Worm (Caenorhabditis elegans) whole organism, L3 larva: ENCODE measurements around the gene M151.7.

Experiments used
- aly-2 ChIP-seq: fragments of 150-350 bp; optimal IDR thresholded peaks from 2 replicates; lab custom pipeline; 2014; ENCODE audit warnings: missing biosample characterization, missing genetic modification characterization
- ceh-82 ChIP-seq: fragments of 150-350 bp; optimal IDR thresholded peaks from 2 replicates; lab custom pipeline; 2014; ENCODE audit warnings: missing biosample characterization, missing genetic modification characterization
- fos-1 ChIP-seq: fragments of 150-350 bp; optimal IDR thresholded peaks from 2 replicates; lab custom pipeline; 2014; ENCODE audit warnings: missing biosample characterization, missing genetic modification characterization
- nhr-11 ChIP-seq: fragments of 150-350 bp; optimal IDR thresholded peaks from 2 replicates; lab custom pipeline; 2014; ENCODE audit warnings: missing biosample characterization, missing genetic modification characterization
- pha-4 ChIP-seq: fragments of 150-350 bp; optimal IDR thresholded peaks from 2 replicates; lab custom pipeline; 2014; ENCODE audit warnings: missing biosample characterization, missing genetic modification reagents, missing genetic modification characterization
- unc-62 ChIP-seq: fragments of 150-350 bp; sonication (generic microtip); optimal IDR thresholded peaks from 4 replicates; lab custom pipeline; 2014; ENCODE audit warnings: missing biosample characterization, missing genetic modification reagents, missing genetic modification characterization

DNA sequence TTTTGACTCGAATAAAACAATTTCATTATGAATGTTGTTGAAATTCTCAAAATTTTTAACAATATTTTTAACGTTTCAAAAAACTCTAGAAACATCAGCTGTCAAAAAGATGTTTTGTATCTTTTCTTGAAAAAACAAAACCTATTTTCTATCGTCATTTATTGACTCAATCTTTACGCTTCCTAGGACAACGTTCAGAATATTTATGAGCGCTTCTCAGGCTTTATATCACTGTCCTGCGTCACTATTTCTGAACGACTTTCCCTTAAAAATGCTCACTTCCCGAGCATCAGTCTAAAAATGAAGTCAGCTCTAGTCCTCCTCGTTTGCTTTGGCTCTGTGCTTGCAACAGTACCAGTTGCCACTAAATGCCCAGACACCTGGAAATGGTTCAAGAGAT is 44.0 kb upstream of the M151.7 start, which contains the start of gene clec-133:
- no peak for TF ChIP-seq pha-4 (tag; lab: Kevin White, UChicago)
- no peak for TF ChIP-seq aly-2 (tag; lab: Kevin White, UChicago)
- TF ChIP-seq unc-62 (GFP tag; lab: Kevin White, UChicago), result no peak
- TF ChIP-seq nhr-11 (tag; lab: Kevin White, UChicago), result no peak
- TF ChIP-seq fos-1 (tag; lab: Kevin White, UChicago), result no peak
- no peak for TF ChIP-seq ceh-82 (tag; lab: Kevin White, UChicago)
